Worm (Caenorhabditis elegans): ENCODE results near the gene srh-246.

Gene srh-246

ce11 chrV:699489-700129, 42.0 kb upstream of the srh-246 start, which contains the start of the genes ugt-29 and srx-5:
Gene ugt-29, minus strand, starts transcription at chrV:699589.
Gene srx-5, plus strand, starts transcription at chrV:700079.
- TF ChIP-seq unc-62 (GFP tag; optimal IDR thresholded peaks at IDR 0.05) (no peak), hpl-2 (GFP tag; optimal IDR thresholded peaks at IDR 0.05) (no peak), mdl-1 (tag; optimal IDR thresholded peaks at IDR 0.05) (no peak), mab-9 (GFP tag; IDR thresholded peaks at IDR 0.05) (no peak), ceh-88 (GFP tag; IDR thresholded peaks at IDR 0.05) (no peak), nhr-20 (tag; optimal IDR thresholded peaks at IDR 0.05) (no peak), lin-35 (GFP tag; optimal IDR thresholded peaks at IDR 0.05) (no peak), C34B4.2 (tag; optimal IDR thresholded peaks at IDR 0.05) (no peak)

- TF ChIP-seq ceh-8 (GFP tag; optimal IDR thresholded peaks at IDR 0.05): no peak
- TF ChIP-seq sox-4 (tag; optimal IDR thresholded peaks at IDR 0.05): no peak
- no peak for TF ChIP-seq ceh-63 (GFP tag; optimal IDR thresholded peaks at IDR 0.05)
- no peak for TF ChIP-seq lin-15B (tag; optimal IDR thresholded peaks at IDR 0.05)
- no peak for TF ChIP-seq C34B4.2 (tag; optimal IDR thresholded peaks at IDR 0.05)
- TF ChIP-seq nhr-28 (tag; optimal IDR thresholded peaks at IDR 0.05): no peak
- TF ChIP-seq hlh-4 (tag; optimal IDR thresholded peaks at IDR 0.05): no peak
- no peak for TF ChIP-seq tbx-2 (tag; optimal IDR thresholded peaks at IDR 0.05)
- TF ChIP-seq fkh-10 (GFP tag; optimal IDR thresholded peaks at IDR 0.05): no peak
- TF ChIP-seq swsn-7 (tag; optimal IDR thresholded peaks at IDR 0.05): no peak
These were observed 41.5 kb upstream of the srh-246 start for ce11 chrV:699051-699450.

ce11 chrV:695914-696313, 38.3 kb upstream of the srh-246 start, which contains the start of gene srj-52:
Gene srj-52, minus strand, starts transcription at chrV:696014.
- TF ChIP-seq sup-37 (GFP tag; optimal IDR thresholded peaks at IDR 0.05) (no peak), jun-1 (tag; optimal IDR thresholded peaks at IDR 0.05) (no peak), lir-3 (tag; optimal IDR thresholded peaks at IDR 0.05; ENCODE audit: poor library complexity) (no peak), aha-1 (tag; optimal IDR thresholded peaks at IDR 0.05) (no peak), nhr-237 (tag; optimal IDR thresholded peaks at IDR 0.05) (no peak), elt-3 (tag; optimal IDR thresholded peaks at IDR 0.05) (no peak), C34B4.2 (tag; optimal IDR thresholded peaks at IDR 0.05) (no peak), vab-15 (tag; optimal IDR thresholded peaks at IDR 0.05) (no peak), C16A3.4 (tag; optimal IDR thresholded peaks at IDR 0.05) (no peak), nhr-90 (tag; optimal IDR thresholded peaks at IDR 0.05; ENCODE audit: poor library complexity) (no peak), tbx-2 (tag; optimal IDR thresholded peaks at IDR 0.05) (no peak), ceh-63 (GFP tag; optimal IDR thresholded peaks at IDR 0.05) (no peak), skn-1 (tag; optimal IDR thresholded peaks at IDR 0.05) (no peak), ceh-8 (GFP tag; optimal IDR thresholded peaks at IDR 0.05) (no peak), ets-5 (GFP tag; IDR thresholded peaks at IDR 0.05) (no peak), unc-130 (tag; optimal IDR thresholded peaks at IDR 0.05) (no peak), fkh-4 (tag; optimal IDR thresholded peaks at IDR 0.05; ENCODE audit: borderline replicate concordance) (no peak), hlh-4 (tag; optimal IDR thresholded peaks at IDR 0.05) (no peak)

ce11 chrV:694625-695024, 37.0 kb upstream of the srh-246 start, which contains the start of gene srj-53:
Gene srj-53, minus strand, starts transcription at chrV:694725.
- TF ChIP-seq unc-86 (tag; optimal IDR thresholded peaks at IDR 0.05) (no peak), vab-15 (tag; optimal IDR thresholded peaks at IDR 0.05) (no peak)

ce11 chrV:692720-693422, 35.3 kb upstream of the srh-246 start, which contains the start of gene srx-4:
Gene srx-4, minus strand, starts transcription at chrV:692770.
- TF ChIP-seq unc-30 (tag; optimal IDR thresholded peaks at IDR 0.05): no peak
- TF ChIP-seq lin-39 (tag; optimal IDR thresholded peaks at IDR 0.05): no peak
- no peak for TF ChIP-seq ztf-11 (tag; optimal IDR thresholded peaks at IDR 0.05)
- TF ChIP-seq aha-1 (tag; optimal IDR thresholded peaks at IDR 0.05): no peak
- TF ChIP-seq sup-37 (GFP tag; optimal IDR thresholded peaks at IDR 0.05): no peak
- no peak for TF ChIP-seq sptf-1 (tag; optimal IDR thresholded peaks at IDR 0.05)
